Worm (Caenorhabditis elegans) whole organism, late embryonic: ENCODE measurements around the gene C32C4.3.

Source experiments
- C08G9.2 ChIP-seq: sonication (generic microtip); optimal IDR thresholded peaks from 2 replicates; lab custom pipeline; 2016; ENCODE audit warnings: mild to moderate bottlenecking, missing genetic modification characterization, moderate library complexity, missing compliant biosample characterization
- F13H6.1 ChIP-seq: sonication (generic microtip); optimal IDR thresholded peaks from 2 replicates; lab custom pipeline; 2016; ENCODE audit warnings: missing genetic modification characterization, missing compliant biosample characterization
- ceh-18 ChIP-seq: sonication (generic microtip); optimal IDR thresholded peaks from 2 replicates; lab custom pipeline; 2016; ENCODE audit warnings: missing genetic modification characterization, missing compliant biosample characterization
- ceh-19 ChIP-seq: fragments of 200-800 bp; sonication (Bioruptor generic); optimal IDR thresholded peaks from 2 replicates; lab custom pipeline; 2018; ENCODE audit warnings: mild to moderate bottlenecking, missing genetic modification characterization, missing compliant biosample characterization
- ceh-22 ChIP-seq: sonication (generic microtip); optimal IDR thresholded peaks from 2 replicates; lab custom pipeline; 2017; ENCODE audit warnings: missing biosample characterization, missing genetic modification characterization
- ceh-24 ChIP-seq: sonication (generic microtip); optimal IDR thresholded peaks from 2 replicates; lab custom pipeline; 2016; ENCODE audit warnings: mild to moderate bottlenecking, missing genetic modification characterization, missing compliant biosample characterization
- ceh-30 ChIP-seq: fragments of 150-350 bp; optimal IDR thresholded peaks from 2 replicates; lab custom pipeline; 2014; ENCODE audit warnings: missing biosample characterization, missing genetic modification characterization
- ceh-45 ChIP-seq: fragments of 200-800 bp; sonication (Bioruptor generic); IDR thresholded peaks from 2 replicates; pipeline ENCODE4 v1.3.6; 2022; ENCODE audit warnings: missing genetic modification reagents, missing genetic modification characterization, missing compliant biosample characterization
- ceh-48 ChIP-seq: sonication (generic microtip); optimal IDR thresholded peaks from 2 replicates; lab custom pipeline; 2016; ENCODE audit warnings: missing genetic modification characterization, inconsistent platforms, missing compliant biosample characterization
- che-1 ChIP-seq: sonication (generic microtip); optimal IDR thresholded peaks from 2 replicates; lab custom pipeline; 2016; ENCODE audit warnings: mild to moderate bottlenecking, missing genetic modification characterization, missing compliant biosample characterization
- elt-2 ChIP-seq: sonication (generic microtip); optimal IDR thresholded peaks from 2 replicates; lab custom pipeline; 2016; ENCODE audit warnings: missing genetic modification reagents, missing genetic modification characterization, missing compliant biosample characterization
- ets-4 ChIP-seq: sonication (generic microtip); optimal IDR thresholded peaks from 2 replicates; lab custom pipeline; 2016; ENCODE audit warnings: missing genetic modification characterization, missing compliant biosample characterization
- fax-1 ChIP-seq: sonication (generic microtip); optimal IDR thresholded peaks from 2 replicates; lab custom pipeline; 2016; ENCODE audit warnings: missing genotype, missing genetic modification characterization, missing compliant biosample characterization
- fkh-10 ChIP-seq: fragments of 150-350 bp; optimal IDR thresholded peaks from 2 replicates; lab custom pipeline; 2014; ENCODE audit warnings: missing biosample characterization, missing genetic modification reagents, missing genetic modification characterization
- fkh-6 ChIP-seq: sonication (generic microtip); optimal IDR thresholded peaks from 2 replicates; lab custom pipeline; 2016; ENCODE audit warnings: missing genetic modification characterization, missing compliant biosample characterization
- gmeb-2 ChIP-seq: sonication (generic microtip); optimal IDR thresholded peaks from 2 replicates; lab custom pipeline; 2016; ENCODE audit warnings: missing genetic modification characterization, inconsistent platforms, missing compliant biosample characterization
- hlh-13 ChIP-seq: fragments of 200-800 bp; sonication (Bioruptor generic); optimal IDR thresholded peaks from 2 replicates; lab custom pipeline; 2018; ENCODE audit warnings: mild to moderate bottlenecking, missing genetic modification characterization, missing compliant biosample characterization
- hlh-15 ChIP-seq: sonication (generic microtip); optimal IDR thresholded peaks from 2 replicates; lab custom pipeline; 2016; ENCODE audit warnings: missing genetic modification characterization, missing compliant biosample characterization
- hlh-30 ChIP-seq: sonication (generic microtip); optimal IDR thresholded peaks from 2 replicates; lab custom pipeline; 2017; ENCODE audit warnings: antibody characterized with exemption, missing genetic modification characterization, missing compliant biosample characterization; ENCODE audit not compliant: insufficient read depth
- lim-6 ChIP-seq: sonication (generic microtip); optimal IDR thresholded peaks from 2 replicates; lab custom pipeline; 2016; ENCODE audit warnings: missing genetic modification characterization, missing compliant biosample characterization
- lin-11 ChIP-seq: fragments of 200-800 bp; sonication (Bioruptor generic); optimal IDR thresholded peaks from 2 replicates; lab custom pipeline; 2018; ENCODE audit warnings: mild to moderate bottlenecking, missing genetic modification characterization, missing compliant biosample characterization
- madf-2 ChIP-seq: sonication (generic microtip); optimal IDR thresholded peaks from 2 replicates; lab custom pipeline; 2017; ENCODE audit warnings: missing genetic modification characterization, missing compliant biosample characterization
- npax-4 ChIP-seq: sonication (generic microtip); optimal IDR thresholded peaks from 2 replicates; lab custom pipeline; 2016; ENCODE audit warnings: missing genetic modification characterization, missing compliant biosample characterization
- odd-2 ChIP-seq: sonication (generic microtip); optimal IDR thresholded peaks from 2 replicates; lab custom pipeline; 2017; ENCODE audit warnings: antibody characterized with exemption, mild to moderate bottlenecking, missing genetic modification characterization, missing compliant biosample characterization
- pag-3 ChIP-seq: sonication (generic microtip); optimal IDR thresholded peaks from 2 replicates; lab custom pipeline; 2016; ENCODE audit warnings: missing compliant biosample characterization, missing genetic modification characterization, borderline replicate concordance
- pat-9 ChIP-seq: fragments of 200-800 bp; sonication (Bioruptor generic); optimal IDR thresholded peaks from 2 replicates; lab custom pipeline; 2018; ENCODE audit warnings: mild to moderate bottlenecking, missing genetic modification characterization, moderate library complexity, missing compliant biosample characterization
- pax-1 ChIP-seq: fragments of 150-350 bp; optimal IDR thresholded peaks from 2 replicates; lab custom pipeline; 2014; ENCODE audit warnings: missing biosample characterization, missing genetic modification characterization
- pha-2 ChIP-seq: sonication (generic microtip); optimal IDR thresholded peaks from 2 replicates; lab custom pipeline; 2017; ENCODE audit warnings: mild to moderate bottlenecking, missing genetic modification characterization, missing compliant biosample characterization
- pqm-1 ChIP-seq: sonication (generic microtip); optimal IDR thresholded peaks from 2 replicates; lab custom pipeline; 2016; ENCODE audit warnings: missing genetic modification characterization, missing compliant biosample characterization
- pros-1 ChIP-seq: fragments of 150-350 bp; optimal IDR thresholded peaks from 2 replicates; lab custom pipeline; 2014; ENCODE audit warnings: missing biosample characterization, missing genetic modification reagents, missing genetic modification characterization
- rnt-1 ChIP-seq: sonication (generic microtip); optimal IDR thresholded peaks from 2 replicates; lab custom pipeline; 2016; ENCODE audit warnings: missing genetic modification characterization, missing compliant biosample characterization
- sdc-2 ChIP-seq: sonication (generic microtip); optimal IDR thresholded peaks from 2 replicates; lab custom pipeline; 2016; ENCODE audit warnings: missing genotype, missing genetic modification characterization, missing compliant biosample characterization
- sox-2 ChIP-seq: fragments of 200-800 bp; sonication (Bioruptor generic); IDR thresholded peaks from 2 replicates; pipeline ENCODE4 v1.3.6; 2022; ENCODE audit warnings: missing genetic modification reagents, missing genetic modification characterization, missing compliant biosample characterization
- syd-9 ChIP-seq: sonication (generic microtip); optimal IDR thresholded peaks from 2 replicates; lab custom pipeline; 2016; ENCODE audit warnings: mild to moderate bottlenecking, missing genetic modification characterization, moderate library complexity, missing compliant biosample characterization
- tbx-2 ChIP-seq: sonication (generic microtip); optimal IDR thresholded peaks from 2 replicates; lab custom pipeline; 2016; ENCODE audit warnings: missing genetic modification characterization, missing compliant biosample characterization
- tbx-7 ChIP-seq: sonication (generic microtip); optimal IDR thresholded peaks from 2 replicates; lab custom pipeline; 2016; ENCODE audit warnings: missing genotype, missing genetic modification characterization, missing compliant biosample characterization
- ztf-16 ChIP-seq: sonication (generic microtip); optimal IDR thresholded peaks from 2 replicates; lab custom pipeline; 2017; ENCODE audit warnings: missing genetic modification characterization, missing compliant biosample characterization

Gene C32C4.3

DNA sequence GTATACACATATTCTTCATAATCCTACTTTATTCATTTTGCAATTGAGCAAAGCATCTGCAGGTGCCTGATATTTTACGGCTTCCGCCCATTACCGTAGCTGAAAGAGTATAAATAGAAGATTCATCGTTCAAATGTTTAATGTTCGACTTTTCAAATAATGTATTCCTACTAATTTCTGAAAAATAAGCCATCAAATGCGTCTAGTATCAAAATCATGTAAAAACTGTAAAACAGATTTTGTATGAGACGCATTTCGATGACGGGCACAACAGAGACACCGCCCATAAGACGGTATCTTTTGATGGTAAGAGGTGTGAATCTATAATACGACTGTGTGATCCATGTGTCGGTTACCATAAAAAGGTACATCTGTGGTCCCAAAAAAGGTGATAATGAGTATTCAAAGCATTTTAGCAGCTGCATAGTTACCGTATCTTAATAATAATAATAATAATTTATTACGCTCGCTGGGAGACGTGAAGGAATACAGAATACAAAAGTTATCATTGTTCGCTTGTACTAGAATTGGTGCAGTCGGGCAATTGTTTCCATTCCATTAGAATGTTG is at the start of gene C32C4.3, which contains the start of gene C32C4.16:
TSS of gene C32C4.3 (minus strand) at position 101 of the 569 bp plus-strand sequence.
TSS of gene C32C4.16 (plus strand) at position 519 of the 569 bp plus-strand sequence.
- no peak for TF ChIP-seq hlh-13 (GFP tag; lab: Kevin White, UChicago)

DNA sequence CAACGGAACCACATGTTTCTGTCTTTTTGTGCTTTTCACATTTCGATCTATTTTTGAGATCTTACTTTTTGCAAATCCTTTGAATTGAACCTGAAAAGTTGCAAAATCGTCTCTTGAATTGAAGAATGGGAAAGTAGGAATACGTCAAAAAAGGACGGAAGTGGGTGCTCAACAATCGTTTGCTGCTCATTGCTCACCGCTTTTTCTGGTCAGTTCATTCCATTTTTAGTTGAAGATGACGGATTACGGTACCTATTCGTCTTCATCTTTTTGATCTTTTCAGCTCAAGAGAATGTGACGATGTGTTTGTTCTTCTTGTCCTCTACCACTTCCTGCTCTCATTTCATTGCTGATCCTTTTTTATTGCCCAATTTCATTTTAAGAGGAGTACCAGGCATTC is 48.2 kb upstream of the C32C4.3 start, which contains the start of gene C05A2.4:
TSS of gene C05A2.4 (plus strand) at position 301 of the 400 bp plus-strand sequence.
- no peak for TF ChIP-seq pros-1 (tag; lab: Kevin White, UChicago)
- TF ChIP-seq sdc-2 (tag; lab: Kevin White, UChicago) = no peak
- no peak for TF ChIP-seq pqm-1 (tag; lab: Kevin White, UChicago)
- no peak for TF ChIP-seq lim-6
- TF ChIP-seq madf-2 (tag; lab: Kevin White, UChicago) = no peak
- no peak for TF ChIP-seq pat-9
- TF ChIP-seq hlh-15 = no peak
- TF ChIP-seq pag-3 (tag; lab: Kevin White, UChicago) = no peak
- no peak for TF ChIP-seq syd-9 (tag; lab: Kevin White, UChicago)
- no peak for TF ChIP-seq fkh-6 (tag; lab: Kevin White, UChicago)
- no peak for TF ChIP-seq rnt-1 (tag; lab: Kevin White, UChicago)
- TF ChIP-seq ceh-18 (tag; lab: Kevin White, UChicago) = no peak

DNA sequence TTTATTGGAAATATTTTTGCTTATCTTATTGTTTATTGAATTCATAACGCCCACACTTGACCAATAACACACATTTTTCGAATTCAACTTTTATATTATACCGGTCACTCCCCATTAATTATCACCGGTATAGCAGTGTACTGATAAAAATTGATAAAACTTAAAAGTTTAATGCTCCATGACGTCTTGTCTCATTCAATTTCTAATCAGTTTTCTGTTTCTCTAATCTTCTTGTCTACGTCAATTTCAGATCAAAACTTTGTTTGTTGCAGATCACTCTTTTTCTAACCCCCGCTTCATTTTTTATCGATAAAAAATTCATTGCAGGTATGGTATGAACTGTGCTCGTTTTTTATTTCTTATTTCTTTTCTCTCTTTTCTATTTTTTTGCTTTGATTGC is 46.8 kb upstream of the C32C4.3 start:
- TF ChIP-seq ceh-48 (no peak), gmeb-2 (tag; lab: Kevin White, UChicago) (no peak), lin-11 (tag; lab: Kevin White, UChicago) (no peak), tbx-2 (tag; lab: Kevin White, UChicago) (no peak), pqm-1 (tag; lab: Kevin White, UChicago) (peak; percentile 42), hlh-30 (tag; lab: Kevin White, UChicago) (no peak), fax-1 (tag; lab: Kevin White, UChicago) (no peak), C08G9.2 (tag; lab: Kevin White, UChicago) (no peak), syd-9 (tag; lab: Kevin White, UChicago) (no peak), tbx-7 (no peak), ceh-45 (GFP tag; lab: Robert Waterston, UW) (no peak), F13H6.1 (tag; lab: Kevin White, UChicago) (no peak), elt-2 (peak; percentile 84), ceh-19 (no peak), ceh-24 (no peak), pax-1 (no peak)

DNA sequence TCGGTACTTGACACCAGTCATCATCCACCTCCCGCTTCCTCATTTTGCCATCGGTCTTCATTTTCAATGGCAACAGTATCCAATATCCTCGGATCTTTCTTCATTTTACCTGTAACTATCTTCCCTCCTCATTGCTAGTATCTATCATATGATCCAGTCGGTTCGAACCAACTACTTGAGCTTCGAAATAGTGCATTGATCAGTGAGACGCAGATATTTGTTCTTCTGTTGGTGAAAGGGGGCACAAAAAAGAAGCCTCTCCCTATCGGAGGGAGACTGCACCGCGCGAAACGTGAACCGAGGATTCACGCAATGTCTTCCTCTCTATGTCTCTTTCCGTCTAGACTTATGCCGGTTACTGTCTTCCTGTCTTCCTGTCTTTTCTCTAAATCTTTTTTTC is 44.4 kb upstream of the C32C4.3 start:
- TF ChIP-seq ceh-22 (tag; lab: Kevin White, UChicago) = no peak
- no peak for TF ChIP-seq pha-2
- TF ChIP-seq rnt-1 (tag; lab: Kevin White, UChicago) = no peak
- TF ChIP-seq ceh-30 = no peak
- TF ChIP-seq npax-4 (tag; lab: Kevin White, UChicago) = no peak
- TF ChIP-seq fax-1 (tag; lab: Kevin White, UChicago) = no peak
- TF ChIP-seq odd-2 = no peak
- no peak for TF ChIP-seq fkh-10 (GFP tag; lab: Kevin White, UChicago)
- no peak for TF ChIP-seq ceh-18 (tag; lab: Kevin White, UChicago)
- TF ChIP-seq ceh-19 = no peak
- TF ChIP-seq F13H6.1 (tag; lab: Kevin White, UChicago) = no peak
- TF ChIP-seq ets-4 (tag; lab: Kevin White, UChicago) = no peak
- no peak for TF ChIP-seq ztf-16 (tag; lab: Kevin White, UChicago)
- no peak for TF ChIP-seq sox-2 (GFP tag; lab: Robert Waterston, UW)
- no peak for TF ChIP-seq che-1 (tag; lab: Kevin White, UChicago)
- no peak for TF ChIP-seq hlh-30 (tag; lab: Kevin White, UChicago)
- TF ChIP-seq, all 69 proteins: peak for 0
